Fruit fly (Drosophila melanogaster) whole organism, prepupa: ENCODE data around the gene Syx13.
A peak's percentile ranks its signal among the peaks of the same experiment; 100 is the strongest.

Source experiments
- Blimp-1 ChIP-seq: fragments of 200-800 bp; sonication (Bioruptor generic); optimal IDR thresholded peaks from 3 replicates; lab custom pipeline; 2017; ENCODE audit warnings: missing biosample characterization, missing genetic modification characterization, mild to moderate bottlenecking, moderate library complexity, missing genetic modification reagents
- CG10631 ChIP-seq: fragments of 200-800 bp; sonication (Bioruptor generic); optimal IDR thresholded peaks from 2 replicates; lab custom pipeline; 2016; ENCODE audit warnings: missing biosample characterization, missing genetic modification characterization
- CG10669 ChIP-seq: fragments of 200-800 bp; sonication (Bioruptor generic); optimal IDR thresholded peaks from 3 replicates; lab custom pipeline; 2018; ENCODE audit warnings: missing biosample characterization, mild to moderate bottlenecking, missing genetic modification characterization, moderate library complexity
- CG11294 ChIP-seq: fragments of 200-800 bp; sonication (Bioruptor generic); IDR thresholded peaks from 2 replicates; pipeline ENCODE4 v1.3.6; 2022; ENCODE audit warnings: missing biosample characterization, missing genetic modification characterization
- CG11762 ChIP-seq: fragments of 200-800 bp; sonication (Bioruptor generic); optimal IDR thresholded peaks from 3 replicates; lab custom pipeline; 2016; ENCODE audit warnings: missing biosample characterization, missing genetic modification characterization; ENCODE audit not compliant: insufficient read depth
- CG11902 ChIP-seq: fragments of 200-800 bp; sonication (Bioruptor generic); optimal IDR thresholded peaks from 3 replicates; lab custom pipeline; 2016; ENCODE audit warnings: missing biosample characterization, missing genetic modification characterization
- CG15336 ChIP-seq: fragments of 200-800 bp; sonication (Bioruptor generic); IDR thresholded peaks from 2 replicates; pipeline ENCODE4 v1.3.6; 2022; ENCODE audit warnings: missing biosample characterization, missing genetic modification characterization
- CG1621 ChIP-seq: fragments of 200-800 bp; sonication (Bioruptor generic); optimal IDR thresholded peaks from 3 replicates; lab custom pipeline; 2018; ENCODE audit warnings: missing biosample characterization, mild to moderate bottlenecking, missing genetic modification characterization
- CG16779 ChIP-seq: fragments of 200-800 bp; sonication (Bioruptor generic); optimal IDR thresholded peaks from 3 replicates; lab custom pipeline; 2017; ENCODE audit warnings: missing biosample characterization, mild to moderate bottlenecking, missing genetic modification characterization
- CG3032 ChIP-seq: fragments of 200-800 bp; optimal IDR thresholded peaks from 2 replicates; lab custom pipeline; 2019; ENCODE audit warnings: missing biosample characterization, mild to moderate bottlenecking, missing genetic modification characterization, moderate library complexity
- CG31627 ChIP-seq: fragments of 200-800 bp; sonication (Bioruptor generic); optimal IDR thresholded peaks from 3 replicates; lab custom pipeline; 2016; ENCODE audit warnings: missing biosample characterization, missing genetic modification characterization
- CG32006 ChIP-seq: fragments of 200-800 bp; sonication (Bioruptor generic); optimal IDR thresholded peaks from 3 replicates; lab custom pipeline; 2017; ENCODE audit warnings: missing biosample characterization, mild to moderate bottlenecking, missing genetic modification characterization
- CG34406 ChIP-seq: fragments of 200-800 bp; sonication (Bioruptor generic); optimal IDR thresholded peaks from 3 replicates; lab custom pipeline; 2016; ENCODE audit warnings: missing biosample characterization, missing genetic modification characterization
- CG4318 ChIP-seq: fragments of 200-800 bp; sonication (Bioruptor generic); optimal IDR thresholded peaks from 3 replicates; lab custom pipeline; 2017; ENCODE audit warnings: missing biosample characterization, mild to moderate bottlenecking, missing genetic modification characterization
- CG6163 ChIP-seq: fragments of 200-800 bp; sonication (Bioruptor generic); IDR thresholded peaks from 3 replicates; pipeline ENCODE4 v1.3.6; 2022; ENCODE audit warnings: missing biosample characterization, missing genetic modification characterization
- CG6276 ChIP-seq: fragments of 200-800 bp; sonication (Bioruptor generic); optimal IDR thresholded peaks from 2 replicates; lab custom pipeline; 2017; ENCODE audit warnings: missing biosample characterization, mild to moderate bottlenecking, missing genetic modification characterization
- CG6792 ChIP-seq: fragments of 200-800 bp; sonication (Bioruptor generic); optimal IDR thresholded peaks from 3 replicates; lab custom pipeline; 2016; ENCODE audit warnings: missing biosample characterization, missing genetic modification characterization
- CG6808 ChIP-seq: fragments of 200-800 bp; sonication (Bioruptor generic); optimal IDR thresholded peaks from 3 replicates; lab custom pipeline; 2017; ENCODE audit warnings: missing biosample characterization, missing genetic modification characterization, mild to moderate bottlenecking, moderate library complexity, missing genetic modification reagents
- CG6854 ChIP-seq: fragments of 200-800 bp; sonication (Bioruptor generic); optimal IDR thresholded peaks from 2 replicates; lab custom pipeline; 2017; ENCODE audit warnings: missing biosample characterization, mild to moderate bottlenecking, missing genetic modification characterization
- CG8119 ChIP-seq: fragments of 200-800 bp; sonication (Bioruptor generic); IDR thresholded peaks from 3 replicates; pipeline ENCODE4 v1.3.6; 2022; ENCODE audit warnings: missing biosample characterization, missing genetic modification characterization
- CG8319 ChIP-seq: fragments of 200-800 bp; sonication (Bioruptor generic); optimal IDR thresholded peaks from 3 replicates; lab custom pipeline; 2016; ENCODE audit warnings: missing biosample characterization, missing genetic modification characterization
- CG8632 ChIP-seq: fragments of 200-800 bp; sonication (Bioruptor generic); optimal IDR thresholded peaks from 3 replicates; lab custom pipeline; 2016; ENCODE audit warnings: missing biosample characterization, missing genetic modification characterization
- CG9139 ChIP-seq: fragments of 200-800 bp; sonication (Bioruptor generic); optimal IDR thresholded peaks from 3 replicates; lab custom pipeline; 2017; ENCODE audit warnings: missing biosample characterization, mild to moderate bottlenecking, missing genetic modification characterization
- Eip75B ChIP-seq: fragments of 200-800 bp; sonication (Bioruptor generic); optimal IDR thresholded peaks from 3 replicates; lab custom pipeline; 2016; ENCODE audit warnings: missing biosample characterization, missing genetic modification characterization
- Eip78C ChIP-seq: fragments of 200-800 bp; sonication (Bioruptor generic); peaks from one replicate; lab custom pipeline; 2016; ENCODE audit warnings: missing biosample characterization, missing genetic modification characterization
- Eip93F ChIP-seq: fragments of 200-800 bp; sonication (Bioruptor generic); optimal IDR thresholded peaks from 2 replicates; lab custom pipeline; 2016; ENCODE audit warnings: missing biosample characterization, mild to moderate bottlenecking, missing genetic modification characterization
- Ets21C ChIP-seq: fragments of 200-800 bp; sonication (Bioruptor generic); optimal IDR thresholded peaks from 3 replicates; lab custom pipeline; 2016; ENCODE audit warnings: missing biosample characterization, missing genetic modification characterization
- Ets96B ChIP-seq: fragments of 200-800 bp; optimal IDR thresholded peaks from 2 replicates; lab custom pipeline; 2019; ENCODE audit warnings: missing biosample characterization, mild to moderate bottlenecking, missing genetic modification characterization, moderate library complexity
- Gug ChIP-seq: fragments of 200-800 bp; sonication (Bioruptor generic); IDR thresholded peaks from 2 replicates; pipeline ENCODE4 v1.3.6; 2022; ENCODE audit warnings: missing biosample characterization, missing genetic modification characterization
- Hr39 ChIP-seq: fragments of 200-800 bp; sonication (Bioruptor generic); optimal IDR thresholded peaks from 2 replicates; lab custom pipeline; 2016; ENCODE audit warnings: missing biosample characterization, missing genetic modification characterization
- Hr4 ChIP-seq: fragments of 200-800 bp; sonication (Bioruptor generic); optimal IDR thresholded peaks from 3 replicates; lab custom pipeline; 2016; ENCODE audit warnings: missing biosample characterization, missing genetic modification characterization
- Lpt ChIP-seq: fragments of 200-800 bp; sonication (Bioruptor generic); optimal IDR thresholded peaks from 3 replicates; lab custom pipeline; 2016; ENCODE audit warnings: missing biosample characterization, missing genetic modification characterization
- OdsH ChIP-seq: fragments of 200-800 bp; sonication (Bioruptor generic); optimal IDR thresholded peaks from 3 replicates; lab custom pipeline; 2016; ENCODE audit warnings: missing biosample characterization, missing genetic modification characterization
- Sox102F ChIP-seq: fragments of 200-800 bp; sonication (Bioruptor generic); optimal IDR thresholded peaks from 2 replicates; lab custom pipeline; 2016; ENCODE audit warnings: missing biosample characterization, mild to moderate bottlenecking, missing genetic modification characterization
- Sox14 ChIP-seq: fragments of 200-800 bp; sonication (Bioruptor generic); optimal IDR thresholded peaks from 3 replicates; lab custom pipeline; 2016; ENCODE audit warnings: missing biosample characterization, missing genetic modification characterization
- Sox15 ChIP-seq: fragments of 200-800 bp; sonication (Bioruptor generic); optimal IDR thresholded peaks from 3 replicates; lab custom pipeline; 2016; ENCODE audit warnings: missing biosample characterization, missing genetic modification characterization
- achi ChIP-seq: fragments of 200-800 bp; sonication (Bioruptor generic); optimal IDR thresholded peaks from 3 replicates; lab custom pipeline; 2016; ENCODE audit warnings: missing biosample characterization, missing genetic modification characterization
- dac ChIP-seq: fragments of 200-800 bp; sonication (Bioruptor generic); optimal IDR thresholded peaks from 2 replicates; lab custom pipeline; 2017; ENCODE audit warnings: missing biosample characterization, mild to moderate bottlenecking, missing genetic modification characterization
- dsx ChIP-seq: fragments of 200-800 bp; optimal IDR thresholded peaks from 3 replicates; lab custom pipeline; 2019; ENCODE audit warnings: missing biosample characterization, mild to moderate bottlenecking, missing genetic modification characterization, moderate library complexity; ENCODE audit not compliant: poor library complexity, severe bottlenecking
- eg ChIP-seq: fragments of 200-800 bp; sonication (Bioruptor generic); IDR thresholded peaks from 3 replicates; pipeline ENCODE4 v1.3.6; 2022; ENCODE audit warnings: missing biosample characterization, missing genetic modification characterization
- fd59A ChIP-seq: fragments of 200-800 bp; sonication (Bioruptor generic); optimal IDR thresholded peaks from 2 replicates; lab custom pipeline; 2017; ENCODE audit warnings: missing biosample characterization, mild to moderate bottlenecking, missing genetic modification characterization, missing genetic modification reagents
- fd85E ChIP-seq: fragments of 200-800 bp; sonication (Bioruptor generic); optimal IDR thresholded peaks from 3 replicates; lab custom pipeline; 2016; ENCODE audit warnings: missing biosample characterization, missing genetic modification characterization
- fkh ChIP-seq: fragments of 200-800 bp; sonication (Bioruptor generic); optimal IDR thresholded peaks from 3 replicates; lab custom pipeline; 2017; ENCODE audit warnings: missing biosample characterization, mild to moderate bottlenecking, missing genetic modification characterization, moderate library complexity
- lz ChIP-seq: fragments of 200-800 bp; sonication (Bioruptor generic); optimal IDR thresholded peaks from 3 replicates; lab custom pipeline; 2016; ENCODE audit warnings: missing biosample characterization, missing genetic modification characterization
- net ChIP-seq: fragments of 200-800 bp; sonication (Bioruptor generic); optimal IDR thresholded peaks from 3 replicates; lab custom pipeline; 2016; ENCODE audit warnings: missing biosample characterization, missing genetic modification characterization
- pdm3 ChIP-seq: fragments of 200-800 bp; sonication (Bioruptor generic); optimal IDR thresholded peaks from 3 replicates; lab custom pipeline; 2016; ENCODE audit warnings: missing biosample characterization, missing genetic modification characterization
- salr ChIP-seq, 2 experiments: fragments of 200-800 bp; sonication (Bioruptor generic); optimal IDR thresholded peaks; 3 replicates each; lab custom pipeline; 2016 to 2018; ENCODE audit warnings: missing biosample characterization in 2 of 2, missing genetic modification characterization in 2 of 2, mild to moderate bottlenecking in 1 of 2
- ss ChIP-seq, 2 experiments: fragments of 200-800 bp; sonication (Bioruptor generic); optimal IDR thresholded peaks; 2 replicates in 1 of 2; 3 replicates in 1 of 2; lab custom pipeline; 2017 to 2018; ENCODE audit warnings: mild to moderate bottlenecking in 2 of 2, missing biosample characterization in 2 of 2, missing genetic modification characterization in 2 of 2, moderate library complexity in 1 of 2
- svp ChIP-seq: fragments of 200-800 bp; sonication (Bioruptor generic); peaks from one replicate; lab custom pipeline; 2016; ENCODE audit warnings: missing biosample characterization, missing genetic modification characterization
- topi ChIP-seq: fragments of 200-800 bp; sonication (Bioruptor generic); optimal IDR thresholded peaks from 3 replicates; lab custom pipeline; 2016; ENCODE audit warnings: missing biosample characterization, missing genetic modification characterization
- vri ChIP-seq: fragments of 200-800 bp; sonication (Bioruptor generic); optimal IDR thresholded peaks from 3 replicates; lab custom pipeline; 2016; ENCODE audit warnings: missing biosample characterization, mild to moderate bottlenecking, missing genetic modification characterization

Gene Syx13

dm6 chr3L:13015823-13016465 lies 28.3 kb upstream of the Syx13 start, which contains the start of gene CG11267:
Gene CG11267 (plus strand): TSS chr3L:13016050.
- TF ChIP-seq CG8119 (GFP tag; lab: Robert Waterston, UW), result peak; percentile 86
- peak; percentile 87 for TF ChIP-seq Hr4 (GFP tag; lab: Kevin White, UChicago)
- peak; percentile 88 for TF ChIP-seq CG15336 (GFP tag; lab: Robert Waterston, UW)
- TF ChIP-seq lz (GFP tag; lab: Kevin White, UChicago), result peak; percentile 82
- peak; percentile 90 for TF ChIP-seq svp
- peak; percentile 71 for TF ChIP-seq CG8319 (GFP tag; lab: Kevin White, UChicago)
- TF ChIP-seq Hr39 (GFP tag; lab: Kevin White, UChicago), result peak; percentile 83
- peak; percentile 93 for TF ChIP-seq eg
- peak; percentile 78 for TF ChIP-seq dsx (GFP tag; lab: Kevin White, UChicago)
- TF ChIP-seq CG6792, result peak; percentile 72
- peak; percentile 75 for TF ChIP-seq CG11902 (GFP tag; lab: Kevin White, UChicago)
- TF ChIP-seq CG8632 (GFP tag; lab: Kevin White, UChicago), result peak; percentile 69
- peak; percentile 85 for TF ChIP-seq CG31627 (GFP tag; lab: Kevin White, UChicago)
- peak; percentile 75 for TF ChIP-seq CG6808 (GFP tag; lab: Kevin White, UChicago)
- TF ChIP-seq fkh (GFP tag; lab: Kevin White, UChicago), result peak; percentile 50
- peak; percentile 84 for TF ChIP-seq Sox14 (GFP tag; lab: Kevin White, UChicago)
- peak; percentile 84 for TF ChIP-seq CG32006
- peak; percentile 84 for TF ChIP-seq topi (GFP tag; lab: Kevin White, UChicago)
- TF ChIP-seq CG10669 (GFP tag; lab: Kevin White, UChicago), result peak; percentile 86
- peak; percentile 77 for TF ChIP-seq Eip93F (GFP tag; lab: Kevin White, UChicago)
- TF ChIP-seq Eip75B (GFP tag; lab: Kevin White, UChicago), result peak; percentile 76
- peak; percentile 72 for TF ChIP-seq salr (GFP tag; optimal IDR thresholded peaks at IDR 0.05; lab: Kevin White, UChicago)
- TF ChIP-seq pdm3 (GFP tag; lab: Kevin White, UChicago), result peak; percentile 84
- peak; percentile 83 for TF ChIP-seq CG10631 (GFP tag; lab: Kevin White, UChicago)
- peak; percentile 76 for TF ChIP-seq Ets96B (tag; lab: Kevin White, UChicago)
- TF ChIP-seq CG11762 (GFP tag; lab: Kevin White, UChicago), result peak; percentile 82
- peak; percentile 70 for TF ChIP-seq achi (GFP tag; lab: Kevin White, UChicago)
- no peak for TF ChIP-seq CG6276 (GFP tag; lab: Kevin White, UChicago)
- TF ChIP-seq Sox15 (GFP tag; lab: Kevin White, UChicago), result peak; percentile 66
- peak; percentile 82 for TF ChIP-seq net (GFP tag; lab: Kevin White, UChicago)
- TF ChIP-seq CG16779 (tag; lab: Kevin White, UChicago), result no peak
- TF ChIP-seq fd85E, result peak; percentile 28
- TF ChIP-seq Ets21C (GFP tag; lab: Kevin White, UChicago), result peak; percentile 75
- TF ChIP-seq CG3032, result peak; percentile 86
- TF ChIP-seq CG11294 (GFP tag; lab: Robert Waterston, UW), result peak; percentile 86
- peak; percentile 96 for TF ChIP-seq Eip78C (GFP tag; lab: Kevin White, UChicago)
- peak; percentile 71 for TF ChIP-seq Gug (GFP tag; lab: Robert Waterston, UW)
- TF ChIP-seq dac, result peak; percentile 66
- TF ChIP-seq CG6854 (GFP tag; lab: Kevin White, UChicago), result peak; percentile 38
- peak; percentile 83 for TF ChIP-seq Sox102F
- TF ChIP-seq CG1621 (tag; lab: Kevin White, UChicago), result peak; percentile 74
- TF ChIP-seq CG9139, result peak; percentile 70
- TF ChIP-seq CG6163, result peak; percentile 93
- peak; percentile 65 for TF ChIP-seq Blimp-1 (GFP tag; lab: Kevin White, UChicago)
- TF ChIP-seq Lpt (GFP tag; lab: Kevin White, UChicago), result peak; percentile 81
- peak; percentile 46 to 72 for TF ChIP-seq ss (GFP tag; optimal IDR thresholded peaks at IDR 0.05; lab: Kevin White, UChicago)
- peak; percentile 57 for TF ChIP-seq vri
- peak; percentile 70 for TF ChIP-seq CG4318 (GFP tag; lab: Kevin White, UChicago)
- TF ChIP-seq OdsH (GFP tag; lab: Kevin White, UChicago), result peak; percentile 80
- TF ChIP-seq fd59A, result peak; percentile 50
- TF ChIP-seq CG34406 (GFP tag; lab: Kevin White, UChicago), result peak; percentile 77
